Fruit fly (Drosophila melanogaster): Measurements from ENCODE around the gene CG14540.

DNA sequence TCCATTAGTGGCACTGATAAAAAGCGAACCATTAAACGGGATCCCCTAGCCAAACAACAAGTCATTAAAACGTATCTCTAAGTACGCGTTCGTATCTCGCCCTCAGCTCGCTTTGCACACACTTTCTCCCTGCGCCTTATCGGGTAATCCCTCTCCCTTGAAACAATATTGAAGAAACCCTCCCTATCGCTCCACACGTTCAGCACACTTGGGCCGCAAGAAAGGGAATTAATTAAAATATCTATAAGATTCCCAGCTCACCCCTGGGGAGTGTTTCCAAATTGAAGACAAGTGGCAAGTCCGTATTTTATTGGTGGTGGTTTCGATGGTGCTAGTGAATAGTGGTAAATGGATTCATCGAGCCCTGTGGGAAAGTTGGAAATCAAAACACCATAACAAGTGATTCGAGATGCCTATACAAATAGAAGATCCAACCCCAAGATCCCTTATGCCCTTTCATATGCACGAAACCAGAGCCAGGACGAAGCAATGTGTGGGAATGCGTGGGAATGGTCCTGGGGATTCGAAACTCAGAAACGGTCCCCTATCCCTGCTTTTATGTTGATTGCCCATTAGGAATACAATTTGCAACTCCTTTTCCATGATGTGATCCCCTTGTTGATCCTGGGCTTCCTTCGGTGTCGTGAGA lies 50.8 kb downstream of the CG14540 start:
- TF ChIP-seq Dll (optimal IDR thresholded peaks at IDR 0.05) (no peak), CG8478 (optimal IDR thresholded peaks at IDR 0.05) (no peak), usp (GFP tag; optimal IDR thresholded peaks at IDR 0.05) (no peak), psq (optimal IDR thresholded peaks at IDR 0.05) (no peak), pan (optimal IDR thresholded peaks at IDR 0.05) (no peak)

All from whole organism.